Worm (Caenorhabditis elegans) whole organism, L4/young adult: ENCODE data around the gene degl-2.

Experiments used
- dao-5 ChIP-seq: sonication (generic microtip); optimal IDR thresholded peaks from 2 replicates; lab custom pipeline; 2016; ENCODE audit warnings: missing genotype, missing genetic modification characterization, moderate library complexity, missing compliant biosample characterization
- him-1 ChIP-seq: sonication (generic microtip); optimal IDR thresholded peaks from 2 replicates; lab custom pipeline; 2016; ENCODE audit warnings: missing genotype, missing genetic modification reagents, missing genetic modification characterization, missing compliant biosample characterization

DNA sequence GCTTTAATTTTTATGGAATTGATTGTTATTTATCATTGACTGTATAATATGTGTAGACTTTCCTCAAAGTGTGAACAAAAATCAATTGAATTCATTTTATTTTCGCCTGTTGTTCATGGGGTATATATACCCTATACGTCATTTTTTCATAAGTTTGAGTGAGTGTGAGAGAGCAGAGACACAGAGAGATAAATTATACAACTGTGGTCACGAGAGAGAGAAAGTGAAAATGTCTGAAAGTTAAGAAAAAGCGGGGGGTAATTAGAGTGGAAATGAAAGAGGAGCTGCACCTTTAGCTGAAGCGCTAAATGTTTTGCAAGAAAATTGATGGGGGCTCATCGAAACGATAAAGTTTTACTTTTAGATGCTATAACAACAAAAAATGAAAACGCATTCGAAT is 17.5 kb upstream of the degl-2 start:
- no peak for TF ChIP-seq him-1 (tag; lab: Kevin White, UChicago)
- TF ChIP-seq dao-5 (tag; lab: Kevin White, UChicago), result no peak
